Worm (Caenorhabditis elegans) whole organism, late embryonic: ENCODE results near the gene skih-2.

Source experiments
- Y22D7AL.16 ChIP-seq: sonication (generic microtip); optimal IDR thresholded peaks from 2 replicates; lab custom pipeline; 2016; ENCODE audit warnings: missing genetic modification characterization, missing compliant biosample characterization
- ama-1 ChIP-seq: fragments of 150-350 bp; optimal IDR thresholded peaks from 2 replicates; lab custom pipeline; 2014
- ceh-18 ChIP-seq: sonication (generic microtip); optimal IDR thresholded peaks from 2 replicates; lab custom pipeline; 2016; ENCODE audit warnings: missing genetic modification characterization, missing compliant biosample characterization
- ceh-22 ChIP-seq: sonication (generic microtip); optimal IDR thresholded peaks from 2 replicates; lab custom pipeline; 2017; ENCODE audit warnings: missing biosample characterization, missing genetic modification characterization
- madf-2 ChIP-seq: sonication (generic microtip); optimal IDR thresholded peaks from 2 replicates; lab custom pipeline; 2017; ENCODE audit warnings: missing genetic modification characterization, missing compliant biosample characterization
- nhr-11 ChIP-seq: fragments of 150-350 bp; optimal IDR thresholded peaks from 2 replicates; lab custom pipeline; 2014; ENCODE audit warnings: missing biosample characterization, missing genetic modification characterization
- pag-3 ChIP-seq: sonication (generic microtip); optimal IDR thresholded peaks from 2 replicates; lab custom pipeline; 2016; ENCODE audit warnings: missing compliant biosample characterization, missing genetic modification characterization, borderline replicate concordance
- pha-4 ChIP-seq: fragments of 150-350 bp; optimal IDR thresholded peaks from 2 replicates; lab custom pipeline; 2018; ENCODE audit warnings: missing biosample characterization, missing genetic modification reagents, missing genetic modification characterization
- pqm-1 ChIP-seq: sonication (generic microtip); optimal IDR thresholded peaks from 2 replicates; lab custom pipeline; 2016; ENCODE audit warnings: missing genetic modification characterization, missing compliant biosample characterization
- tbx-2 ChIP-seq: sonication (generic microtip); optimal IDR thresholded peaks from 2 replicates; lab custom pipeline; 2016; ENCODE audit warnings: missing genetic modification characterization, missing compliant biosample characterization
- unc-55 ChIP-seq: sonication (generic microtip); optimal IDR thresholded peaks from 2 replicates; lab custom pipeline; 2017; ENCODE audit warnings: missing biosample characterization, missing genetic modification reagents, missing genetic modification characterization
- unc-86 ChIP-seq: sonication (generic microtip); optimal IDR thresholded peaks from 2 replicates; lab custom pipeline; 2016; ENCODE audit warnings: missing genetic modification characterization, missing compliant biosample characterization

ce11 chrIV:11148788-11149366 lies 6.7 kb upstream of the skih-2 start:
- TF ChIP-seq unc-55 (GFP tag; lab: Kevin White, UChicago) = no peak
- no peak for TF ChIP-seq ceh-22 (tag; lab: Kevin White, UChicago)
- TF ChIP-seq ama-1 (lab: Kevin White, UChicago) = no peak
- TF ChIP-seq pag-3 = no peak
- TF ChIP-seq ceh-18 (tag; lab: Kevin White, UChicago) = no peak
- no peak for TF ChIP-seq unc-86 (tag; lab: Kevin White, UChicago)
- no peak for TF ChIP-seq nhr-11 (tag; lab: Kevin White, UChicago)
- no peak for TF ChIP-seq pha-4
- TF ChIP-seq tbx-2 (tag; lab: Kevin White, UChicago) = no peak
- TF ChIP-seq Y22D7AL.16 = no peak
- no peak for TF ChIP-seq pqm-1 (tag; lab: Kevin White, UChicago)
- TF ChIP-seq madf-2 (tag; lab: Kevin White, UChicago) = no peak
